Worm (Caenorhabditis elegans) whole organism, L4/young adult: ENCODE data around the gene gcp-2.1.

Experiments
- dao-5 ChIP-seq: sonication (generic microtip); optimal IDR thresholded peaks from 2 replicates; lab custom pipeline; 2016; ENCODE audit warnings: missing genotype, missing genetic modification characterization, moderate library complexity, missing compliant biosample characterization
- him-1 ChIP-seq: sonication (generic microtip); optimal IDR thresholded peaks from 2 replicates; lab custom pipeline; 2016; ENCODE audit warnings: missing genotype, missing genetic modification reagents, missing genetic modification characterization, missing compliant biosample characterization

- no peak for TF ChIP-seq dao-5 (tag; lab: Kevin White, UChicago)
- no peak for TF ChIP-seq him-1 (tag; lab: Kevin White, UChicago)
These were observed 24.0 kb downstream of the gcp-2.1 start, which contains the start of gene M02E1.1 for ce11 chrX:325597-326161.
